Worm (Caenorhabditis elegans) whole organism, L1 larva: ENCODE data around the gene F44F4.9.
"Not testable (repeated sequence)": the region's sequence is repeated elsewhere in the genome, so short reads cannot be mapped to it uniquely, and the experiment has no call there.

Experiments
- ceh-82 ChIP-seq, 3 experiments: fragments of 150-350 bp in 1 of 3; sonication (generic microtip) in 2 of 3; optimal IDR thresholded peaks; 2 replicates each; lab custom pipeline; 2014 to 2017; ENCODE audit warnings: missing biosample characterization in 3 of 3, missing genetic modification characterization in 3 of 3
- lin-35 ChIP-seq, 2 experiments: fragments of 150-350 bp; optimal IDR thresholded peaks; 2 replicates each; lab custom pipeline; 2014; ENCODE audit warnings: missing biosample characterization in 2 of 2, missing genetic modification characterization in 2 of 2, missing genetic modification reagents in 2 of 2
- unc-130 ChIP-seq: fragments of 150-350 bp; optimal IDR thresholded peaks from 2 replicates; lab custom pipeline; 2017; ENCODE audit warnings: missing biosample characterization, missing genetic modification characterization, inconsistent platforms
- unc-86 ChIP-seq: sonication (generic microtip); optimal IDR thresholded peaks from 2 replicates; lab custom pipeline; 2016; ENCODE audit warnings: missing genetic modification characterization, missing compliant biosample characterization

DNA sequence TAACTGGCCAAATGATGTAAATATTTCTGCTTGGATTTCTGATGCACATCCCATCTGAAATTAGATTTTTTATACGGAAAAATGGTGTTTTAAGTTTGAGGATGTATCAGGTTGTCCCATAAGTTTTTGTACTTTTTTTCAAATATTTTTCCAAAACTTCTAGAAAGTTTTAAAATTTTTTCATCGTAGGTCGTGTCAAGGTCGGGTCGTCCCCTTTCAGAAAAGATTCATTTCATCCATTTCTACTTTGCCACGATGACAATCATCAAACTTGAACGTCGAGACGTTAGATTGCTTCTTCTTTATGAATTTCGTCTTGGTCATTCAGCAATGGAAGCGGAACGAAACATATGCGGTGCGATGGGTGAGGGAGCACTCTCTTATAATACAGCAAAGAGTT, 11.3 kb downstream of the F44F4.9 start, which contains the start of gene sra-12:
- not testable (repeated sequence) for TF ChIP-seq ceh-82 (tag; optimal IDR thresholded peaks at IDR 0.05; lab: Kevin White, UChicago); unc-86 (tag; lab: Kevin White, UChicago); lin-35 (GFP tag; optimal IDR thresholded peaks at IDR 0.05; lab: Kevin White, UChicago); unc-130
